Fruit fly (Drosophila melanogaster) whole organism, embryonic: ENCODE data around the gene CG5080.

Source experiments
- Atf6 ChIP-seq: fragments of 200-800 bp; sonication (Bioruptor generic); IDR thresholded peaks from 2 replicates; pipeline ENCODE4 v1.3.6; 2022; ENCODE audit warnings: missing biosample characterization, missing genetic modification characterization
- C15 ChIP-seq: fragments of 200-800 bp; sonication (Bioruptor generic); IDR thresholded peaks from 3 replicates; pipeline ENCODE4 v1.3.6; 2022; ENCODE audit warnings: missing biosample characterization, missing genetic modification characterization
- CG10147 ChIP-seq: fragments of 200-800 bp; sonication (Bioruptor generic); optimal IDR thresholded peaks from 2 replicates; lab custom pipeline; 2019; ENCODE audit warnings: missing biosample characterization, mild to moderate bottlenecking, missing genetic modification characterization, moderate library complexity
- CG10431 ChIP-seq: fragments of 200-800 bp; sonication (Bioruptor generic); optimal IDR thresholded peaks from 3 replicates; lab custom pipeline; 2018; ENCODE audit warnings: missing biosample characterization, mild to moderate bottlenecking, missing genetic modification characterization
- CG11398 ChIP-seq: fragments of 200-800 bp; sonication (Bioruptor generic); optimal IDR thresholded peaks from 2 replicates; lab custom pipeline; 2016; ENCODE audit warnings: missing biosample characterization, missing genetic modification characterization
- CG11456 ChIP-seq: fragments of 200-800 bp; sonication (Bioruptor generic); IDR thresholded peaks from 3 replicates; pipeline ENCODE4 v1.3.6; 2022; ENCODE audit warnings: missing biosample characterization, missing genetic modification characterization
- CG11696 ChIP-seq: fragments of 200-800 bp; sonication (Bioruptor generic); IDR thresholded peaks from 2 replicates; pipeline ENCODE4 v1.3.6; 2022; ENCODE audit warnings: missing biosample characterization, missing genetic modification characterization
- CG13775 ChIP-seq: fragments of 200-800 bp; sonication (Bioruptor generic); optimal IDR thresholded peaks from 3 replicates; lab custom pipeline; 2017; ENCODE audit warnings: missing biosample characterization, mild to moderate bottlenecking, missing genetic modification characterization
- CG14014 ChIP-seq: fragments of 200-800 bp; sonication (Bioruptor generic); IDR thresholded peaks from 2 replicates; pipeline ENCODE4 v1.3.6; 2022; ENCODE audit warnings: missing biosample characterization, missing genetic modification characterization
- CG14965 ChIP-seq: fragments of 200-800 bp; sonication (Bioruptor generic); optimal IDR thresholded peaks from 2 replicates; lab custom pipeline; 2016; ENCODE audit warnings: missing biosample characterization, missing genetic modification characterization, borderline replicate concordance
- CG15601 ChIP-seq: fragments of 200-800 bp; sonication (Bioruptor generic); optimal IDR thresholded peaks from 3 replicates; lab custom pipeline; 2019; ENCODE audit warnings: missing biosample characterization, mild to moderate bottlenecking, missing genetic modification characterization, moderate library complexity
- CG17186 ChIP-seq: fragments of 200-800 bp; sonication (Bioruptor generic); optimal IDR thresholded peaks from 3 replicates; lab custom pipeline; 2017; ENCODE audit warnings: missing biosample characterization, missing genetic modification reagents, missing genetic modification characterization
- CG17568 ChIP-seq: fragments of 200-800 bp; sonication (Bioruptor generic); optimal IDR thresholded peaks from 2 replicates; lab custom pipeline; 2018; ENCODE audit warnings: missing biosample characterization, mild to moderate bottlenecking, missing genetic modification characterization, moderate library complexity
- CG2120 ChIP-seq: fragments of 200-800 bp; sonication (Bioruptor generic); optimal IDR thresholded peaks from 3 replicates; lab custom pipeline; 2016; ENCODE audit warnings: missing biosample characterization, missing genetic modification characterization
- CG2678 ChIP-seq: fragments of 200-800 bp; sonication (Bioruptor generic); optimal IDR thresholded peaks from 3 replicates; lab custom pipeline; 2019; ENCODE audit warnings: missing biosample characterization, mild to moderate bottlenecking, missing genetic modification characterization, moderate library complexity
- CG4328 ChIP-seq: fragments of 200-800 bp; sonication (Bioruptor generic); optimal IDR thresholded peaks from 3 replicates; lab custom pipeline; 2017; ENCODE audit warnings: missing biosample characterization, missing genetic modification reagents, missing genetic modification characterization
- CG6175 ChIP-seq: fragments of 200-800 bp; sonication (Bioruptor generic); IDR thresholded peaks from 3 replicates; pipeline ENCODE4 v1.3.6; 2022; ENCODE audit warnings: missing biosample characterization, missing genetic modification characterization
- CG6254 ChIP-seq: fragments of 200-800 bp; sonication (Bioruptor generic); optimal IDR thresholded peaks from 3 replicates; lab custom pipeline; 2017; ENCODE audit warnings: mild to moderate bottlenecking, missing biosample characterization, missing genetic modification reagents, missing genetic modification characterization
- CG6813 ChIP-seq: fragments of 200-800 bp; sonication (Bioruptor generic); optimal IDR thresholded peaks from 2 replicates; lab custom pipeline; 2017; ENCODE audit warnings: missing biosample characterization, missing genetic modification characterization, mild to moderate bottlenecking, moderate library complexity, missing genetic modification reagents
- CG8281 ChIP-seq: fragments of 200-800 bp; sonication (Bioruptor generic); optimal IDR thresholded peaks from 2 replicates; lab custom pipeline; 2018; ENCODE audit warnings: missing biosample characterization, mild to moderate bottlenecking, missing genetic modification characterization, moderate library complexity
- CG8290 ChIP-seq, 3 experiments: fragments of 200-800 bp; sonication (Bioruptor generic); optimal IDR thresholded peaks; 2 replicates each; lab custom pipeline; 2016 to 2019; ENCODE audit warnings: missing biosample characterization in 3 of 3, missing genetic modification characterization in 3 of 3, mild to moderate bottlenecking in 2 of 3, moderate library complexity in 1 of 3
- CG8359 ChIP-seq: fragments of 200-800 bp; sonication (Bioruptor generic); optimal IDR thresholded peaks from 2 replicates; lab custom pipeline; 2017; ENCODE audit warnings: missing biosample characterization, mild to moderate bottlenecking, missing genetic modification characterization, borderline replicate concordance
- CG9437 ChIP-seq: fragments of 200-800 bp; sonication (Bioruptor generic); optimal IDR thresholded peaks from 2 replicates; lab custom pipeline; 2018; ENCODE audit warnings: missing biosample characterization, mild to moderate bottlenecking, missing genetic modification characterization
- CG9609 ChIP-seq: fragments of 200-800 bp; sonication (Bioruptor generic); optimal IDR thresholded peaks from 3 replicates; lab custom pipeline; 2016; ENCODE audit warnings: missing biosample characterization, missing genetic modification characterization
- CG9727 ChIP-seq: fragments of 200-800 bp; sonication (Bioruptor generic); optimal IDR thresholded peaks from 3 replicates; lab custom pipeline; 2017; ENCODE audit warnings: missing biosample characterization, mild to moderate bottlenecking, missing genetic modification characterization
- Camta ChIP-seq: fragments of 200-800 bp; sonication (Bioruptor generic); optimal IDR thresholded peaks from 2 replicates; lab custom pipeline; 2016; ENCODE audit warnings: missing biosample characterization, missing genetic modification characterization
- Dip2 ChIP-seq: fragments of 200-800 bp; sonication (Bioruptor generic); IDR thresholded peaks from 2 replicates; pipeline ENCODE4 v1.3.6; 2022; ENCODE audit warnings: missing biosample characterization, missing genetic modification characterization
- E2f2 ChIP-seq: fragments of 200-800 bp; sonication (Bioruptor generic); IDR thresholded peaks from 2 replicates; pipeline ENCODE4 v1.3.6; 2022; ENCODE audit warnings: missing biosample characterization, missing genetic modification characterization
- Fer1 ChIP-seq: fragments of 200-800 bp; sonication (Bioruptor generic); optimal IDR thresholded peaks from 2 replicates; lab custom pipeline; 2017; ENCODE audit warnings: missing biosample characterization, mild to moderate bottlenecking, missing genetic modification characterization
- Nf-YB ChIP-seq: fragments of 200-800 bp; sonication (Bioruptor generic); optimal IDR thresholded peaks from 3 replicates; lab custom pipeline; 2019; ENCODE audit warnings: missing biosample characterization, mild to moderate bottlenecking, missing genetic modification characterization, moderate library complexity
- Scr ChIP-seq: fragments of 200-800 bp; sonication (Bioruptor generic); IDR thresholded peaks from 2 replicates; pipeline ENCODE4 v1.3.6; 2022; ENCODE audit warnings: missing biosample characterization, missing genetic modification characterization; ENCODE audit not compliant: partially characterized antibody
- Ssrp ChIP-seq: fragments of 200-800 bp; sonication (Bioruptor generic); optimal IDR thresholded peaks from 2 replicates; lab custom pipeline; 2018; ENCODE audit warnings: missing biosample characterization, mild to moderate bottlenecking, missing genetic modification characterization, moderate library complexity
- btn ChIP-seq: fragments of 200-800 bp; sonication (Bioruptor generic); optimal IDR thresholded peaks from 2 replicates; lab custom pipeline; 2016; ENCODE audit warnings: missing biosample characterization, missing genetic modification characterization
- fd96Cb ChIP-seq: fragments of 200-800 bp; sonication (Bioruptor generic); optimal IDR thresholded peaks from 2 replicates; lab custom pipeline; 2018; ENCODE audit warnings: missing biosample characterization, mild to moderate bottlenecking, missing genetic modification characterization, moderate library complexity
- gfzf ChIP-seq: fragments of 200-800 bp; sonication (Bioruptor generic); optimal IDR thresholded peaks from 2 replicates; lab custom pipeline; 2016; ENCODE audit warnings: missing biosample characterization, mild to moderate bottlenecking, missing genetic modification characterization, moderate library complexity
- hbn ChIP-seq: fragments of 200-800 bp; sonication (Bioruptor generic); IDR thresholded peaks from 2 replicates; pipeline ENCODE4 v1.3.6; 2022; ENCODE audit warnings: missing biosample characterization, missing genetic modification characterization; ENCODE audit not compliant: partially characterized antibody
- inv ChIP-seq: fragments of 200-800 bp; sonication (Bioruptor generic); IDR thresholded peaks from 2 replicates; pipeline ENCODE4 v1.3.6; 2022; ENCODE audit warnings: missing biosample characterization, missing genetic modification characterization; ENCODE audit not compliant: partially characterized antibody
- kay ChIP-seq: fragments of 200-800 bp; sonication (Bioruptor generic); optimal IDR thresholded peaks from 2 replicates; lab custom pipeline; 2016; ENCODE audit warnings: missing biosample characterization, missing genetic modification characterization
- lmd ChIP-seq: fragments of 200-800 bp; sonication (Bioruptor generic); IDR thresholded peaks from 2 replicates; pipeline ENCODE4 v1.3.6; 2022; ENCODE audit warnings: missing biosample characterization, missing genetic modification characterization
- nerfin-2 ChIP-seq: fragments of 200-800 bp; sonication (Bioruptor generic); IDR thresholded peaks from 2 replicates; pipeline ENCODE4 v1.3.6; 2022; ENCODE audit warnings: missing biosample characterization, missing genetic modification characterization; ENCODE audit not compliant: partially characterized antibody
- psq ChIP-seq: fragments of 200-800 bp; sonication (Bioruptor generic); optimal IDR thresholded peaks from 2 replicates; lab custom pipeline; 2017; ENCODE audit warnings: missing biosample characterization, missing genetic modification characterization
- pum ChIP-seq: fragments of 200-800 bp; sonication (Bioruptor generic); optimal IDR thresholded peaks from 2 replicates; lab custom pipeline; 2016; ENCODE audit warnings: missing biosample characterization, missing genetic modification characterization
- pzg ChIP-seq: fragments of 200-800 bp; sonication (Bioruptor generic); optimal IDR thresholded peaks from 3 replicates; lab custom pipeline; 2018; ENCODE audit warnings: missing biosample characterization, mild to moderate bottlenecking, missing genetic modification characterization, moderate library complexity
- repo ChIP-seq: fragments of 200-800 bp; sonication (Bioruptor generic); optimal IDR thresholded peaks from 2 replicates; lab custom pipeline; 2016; ENCODE audit warnings: missing biosample characterization, missing genetic modification characterization
- seq ChIP-seq: fragments of 200-800 bp; sonication (Bioruptor generic); IDR thresholded peaks from 2 replicates; pipeline ENCODE4 v1.3.6; 2022; ENCODE audit warnings: missing biosample characterization, missing genetic modification characterization
- stwl ChIP-seq: fragments of 200-800 bp; sonication (Bioruptor generic); optimal IDR thresholded peaks from 3 replicates; lab custom pipeline; 2018; ENCODE audit warnings: missing biosample characterization, mild to moderate bottlenecking, missing genetic modification characterization, moderate library complexity
- tgo ChIP-seq: fragments of 200-800 bp; sonication (Bioruptor generic); IDR thresholded peaks from 3 replicates; pipeline ENCODE4 v1.3.6; 2022; ENCODE audit warnings: missing biosample characterization, missing genetic modification characterization
- vfl ChIP-seq: fragments of 200-800 bp; sonication (Bioruptor generic); optimal IDR thresholded peaks from 2 replicates; lab custom pipeline; 2016; ENCODE audit warnings: missing biosample characterization, missing genetic modification characterization
- wdn ChIP-seq: fragments of 200-800 bp; sonication (Bioruptor generic); IDR thresholded peaks from 2 replicates; pipeline ENCODE4 v1.3.6; 2022; ENCODE audit warnings: missing biosample characterization, missing genetic modification characterization
- zen2 ChIP-seq: fragments of 200-800 bp; sonication (Bioruptor generic); IDR thresholded peaks from 3 replicates; pipeline ENCODE4 v1.3.6; 2022; ENCODE audit warnings: missing biosample characterization, missing genetic modification characterization; ENCODE audit not compliant: partially characterized antibody
- zfh2 ChIP-seq: fragments of 200-800 bp; sonication (Bioruptor generic); optimal IDR thresholded peaks from 2 replicates; lab custom pipeline; 2016; ENCODE audit warnings: missing biosample characterization, missing genetic modification characterization

Gene CG5080

dm6 chr2L:1118149-1118548, 45.5 kb downstream of the CG5080 start (continued):
- TF ChIP-seq CG8290 (GFP tag; optimal IDR thresholded peaks at IDR 0.05; lab: Kevin White, UChicago) (no peak), CG8290 (tag; optimal IDR thresholded peaks at IDR 0.05; lab: Kevin White, UChicago) (peak in 1 of 2 experiments; percentile 20), CG2120 (GFP tag; lab: Kevin White, UChicago) (no peak), Atf6 (GFP tag; lab: Robert Waterston, UW) (no peak; the same call in 1 of the 2 replicates), pum (GFP tag; lab: Kevin White, UChicago) (no peak), CG2678 (tag; lab: Kevin White, UChicago) (no peak), Scr (GFP tag; lab: Robert Waterston, UW) (no peak), gfzf (GFP tag; lab: Kevin White, UChicago) (peak; percentile 11), Dip2 (no peak), CG14965 (GFP tag; lab: Kevin White, UChicago) (no peak), zfh2 (GFP tag; lab: Kevin White, UChicago) (no peak), lmd (no peak), CG11456 (no peak), Fer1 (no peak), zen2 (GFP tag; lab: Robert Waterston, UW) (no peak), pzg (GFP tag; lab: Kevin White, UChicago) (no peak), CG17568 (GFP tag; lab: Kevin White, UChicago) (no peak), CG6254 (no peak), wdn (GFP tag; lab: Robert Waterston, UW) (no peak), nerfin-2 (GFP tag; lab: Robert Waterston, UW) (no peak), CG6175 (GFP tag; lab: Robert Waterston, UW) (no peak), CG8359 (no peak), Camta (GFP tag; lab: Kevin White, UChicago) (no peak), CG10431 (no peak), inv (GFP tag; lab: Robert Waterston, UW) (no peak), Ssrp (no peak), tgo (GFP tag; lab: Robert Waterston, UW) (no peak), CG9437 (no peak), CG17186 (no peak), hbn (GFP tag; lab: Robert Waterston, UW) (no peak), btn (GFP tag; lab: Kevin White, UChicago) (no peak), stwl (tag; lab: Kevin White, UChicago) (peak; percentile 7), repo (GFP tag; lab: Kevin White, UChicago) (no peak), CG11398 (GFP tag; lab: Kevin White, UChicago) (no peak), CG9609 (no peak), CG9727 (GFP tag; lab: Kevin White, UChicago) (peak; percentile 32), CG4328 (GFP tag; lab: Kevin White, UChicago) (no peak), CG10147 (GFP tag; lab: Kevin White, UChicago) (no peak), Nf-YB (GFP tag; lab: Kevin White, UChicago) (no peak), E2f2 (GFP tag; lab: Robert Waterston, UW) (peak; percentile 11; the same call in 1 of the 2 replicates), kay (GFP tag; lab: Kevin White, UChicago) (no peak), CG11696 (GFP tag; lab: Robert Waterston, UW) (no peak), vfl (no peak), CG14014 (GFP tag; lab: Robert Waterston, UW) (no peak), C15 (GFP tag; lab: Robert Waterston, UW) (no peak), fd96Cb (no peak), psq (GFP tag; lab: Kevin White, UChicago) (no peak), CG15601 (tag; lab: Kevin White, UChicago) (no peak), seq (no peak), CG13775 (GFP tag; lab: Kevin White, UChicago) (no peak), CG6813 (GFP tag; lab: Kevin White, UChicago) (no peak), CG8281 (tag; lab: Kevin White, UChicago) (no peak)
